Worm (Caenorhabditis elegans) whole organism, L4/young adult: ENCODE measurements around the gene Y116A8C.23.

Source experiments
- W03F9.2 ChIP-seq: fragments of 150-350 bp; optimal IDR thresholded peaks from 2 replicates; lab custom pipeline; 2014; ENCODE audit warnings: missing biosample characterization, missing genetic modification characterization
- dao-5 ChIP-seq: sonication (generic microtip); optimal IDR thresholded peaks from 2 replicates; lab custom pipeline; 2016; ENCODE audit warnings: missing genotype, missing genetic modification characterization, moderate library complexity, missing compliant biosample characterization
- him-1 ChIP-seq: sonication (generic microtip); optimal IDR thresholded peaks from 2 replicates; lab custom pipeline; 2016; ENCODE audit warnings: missing genotype, missing genetic modification reagents, missing genetic modification characterization, missing compliant biosample characterization

The Y116A8C.23 gene

DNA sequence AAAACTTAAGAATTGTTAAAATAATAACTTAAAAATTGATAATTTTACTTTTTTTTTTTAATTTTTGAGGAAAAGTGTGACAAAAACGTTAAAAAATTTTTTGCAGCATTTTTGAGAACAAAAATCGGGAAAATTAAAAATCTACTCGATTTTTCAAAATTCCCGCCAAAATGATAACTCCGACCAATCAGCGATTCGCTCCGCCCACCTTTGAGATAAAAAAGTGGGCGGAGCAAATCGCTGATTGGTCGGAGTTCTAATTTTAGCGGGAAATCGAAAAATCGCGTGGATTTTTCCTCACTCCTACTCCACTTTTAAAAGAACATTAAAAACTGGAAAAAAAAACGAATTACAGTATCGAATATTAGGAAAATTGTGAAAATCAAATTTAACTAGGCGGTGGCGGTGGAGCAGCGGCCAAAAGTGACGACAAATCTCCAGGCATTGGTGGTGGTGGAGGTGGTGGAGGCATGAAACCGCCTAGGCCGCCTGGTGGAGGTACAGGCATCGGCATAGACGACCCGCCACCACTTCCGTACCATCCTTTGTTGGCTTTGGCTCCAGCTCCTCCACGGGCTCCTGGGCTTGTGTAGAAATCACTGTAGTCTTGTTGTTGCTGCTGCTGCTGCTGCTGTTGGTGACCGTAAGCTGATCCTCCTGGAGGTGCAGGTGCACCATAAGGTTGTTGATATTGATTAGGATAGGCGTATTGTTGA is 51.0 kb downstream of the Y116A8C.23 start:
- no peak for TF ChIP-seq W03F9.2 (tag; lab: Kevin White, UChicago)
- TF ChIP-seq him-1 (tag; lab: Kevin White, UChicago) = no peak
- TF ChIP-seq dao-5 (tag; lab: Kevin White, UChicago) = no peak
